Worm (Caenorhabditis elegans): Measurements from ENCODE around the gene sos-1.
"Not testable (repeated sequence)": the region's sequence is repeated elsewhere in the genome, so short reads cannot be mapped to it uniquely, and the experiment has no call there.

sos-1 gene

DNA sequence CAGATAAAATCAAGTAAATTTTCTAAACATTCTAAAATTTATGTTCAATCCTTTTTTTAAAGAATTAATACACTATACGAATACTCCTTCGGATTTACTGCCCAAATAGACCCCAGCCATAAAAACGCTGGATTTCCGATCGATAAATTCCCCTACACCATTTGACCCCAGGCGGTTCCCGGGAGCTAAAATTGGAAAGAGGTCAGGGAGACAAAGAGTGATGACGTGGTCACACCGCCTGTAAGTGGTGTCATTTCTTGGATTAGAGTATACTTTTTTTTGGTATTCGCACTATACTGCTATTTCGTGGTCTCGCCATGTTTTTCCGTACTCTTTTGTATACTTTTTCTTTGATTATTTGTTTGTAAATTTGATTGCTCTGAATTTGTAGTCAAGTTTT lies 61.2 kb downstream of the sos-1 start:
- no peak for TF ChIP-seq flt-1 (GFP tag; IDR thresholded peaks at IDR 0.05)
- TF ChIP-seq ama-1 (optimal IDR thresholded peaks at IDR 0.05), result no peak
- no peak for TF ChIP-seq hnd-1 (tag; optimal IDR thresholded peaks at IDR 0.05)
- TF ChIP-seq pes-1 (GFP tag; IDR thresholded peaks at IDR 0.05), result no peak
- no peak for TF ChIP-seq aly-1 (tag; optimal IDR thresholded peaks at IDR 0.05)
- TF ChIP-seq scrt-1 (GFP tag; IDR thresholded peaks at IDR 0.05), result no peak
- TF ChIP-seq tra-4 (tag; optimal IDR thresholded peaks at IDR 0.05), result no peak
- no peak for TF ChIP-seq F13C5.2 (tag; optimal IDR thresholded peaks at IDR 0.05)
- TF ChIP-seq B0310.2 (tag; optimal IDR thresholded peaks at IDR 0.05), result no peak
- no peak for TF ChIP-seq ceh-36 (tag; optimal IDR thresholded peaks at IDR 0.05)

DNA sequence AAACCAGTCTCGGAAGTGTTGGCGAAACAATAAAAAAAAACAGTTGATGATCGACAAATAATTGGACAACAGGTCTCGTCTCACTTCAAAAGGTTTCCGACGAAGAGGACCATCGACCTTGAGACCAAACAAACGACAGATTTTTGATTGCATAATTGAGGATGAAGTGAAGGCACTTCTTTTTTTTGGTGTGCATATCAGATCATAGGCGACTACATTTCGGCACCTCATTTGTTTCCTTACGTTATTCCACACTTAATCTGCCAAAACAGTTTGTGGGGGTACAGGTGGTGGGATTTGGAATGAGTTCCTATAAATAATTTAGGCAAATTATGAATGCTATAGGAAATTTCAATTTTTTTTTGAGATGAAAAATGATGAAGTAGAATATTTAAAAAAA lies 62.5 kb downstream of the sos-1 start:
- TF ChIP-seq tbx-11 (GFP tag; IDR thresholded peaks at IDR 0.05) (no peak), flt-1 (GFP tag; IDR thresholded peaks at IDR 0.05) (no peak), hnd-1 (tag; optimal IDR thresholded peaks at IDR 0.05) (no peak), scrt-1 (GFP tag; IDR thresholded peaks at IDR 0.05) (no peak), aly-1 (tag; optimal IDR thresholded peaks at IDR 0.05) (no peak), tra-4 (tag; optimal IDR thresholded peaks at IDR 0.05) (no peak), hmbx-1 (tag; optimal IDR thresholded peaks at IDR 0.05) (no peak)

DNA sequence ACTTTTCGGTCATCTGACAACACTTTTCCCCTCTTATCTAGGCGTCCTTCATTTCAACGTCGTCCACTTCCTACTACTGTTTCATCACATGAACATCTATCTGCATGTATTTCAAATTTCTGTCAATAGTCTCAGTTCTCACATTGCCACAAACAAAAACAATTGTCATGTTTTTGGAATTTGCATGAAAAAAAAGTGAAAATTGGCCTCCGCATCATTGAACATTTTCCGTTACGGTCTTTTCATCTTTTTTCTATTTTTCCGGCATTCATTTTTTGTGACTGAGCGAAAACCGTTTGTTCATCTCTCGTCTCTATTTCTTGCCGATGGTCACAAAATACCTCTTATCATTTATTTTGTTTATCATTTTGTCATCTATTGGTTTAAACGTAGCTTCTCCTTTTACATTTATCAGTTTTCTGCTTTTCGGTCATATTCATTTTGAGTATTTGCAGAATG lies 66.0 kb downstream of the sos-1 start, which contains the start of gene exc-15:
Gene exc-15 (plus strand): TSS at position 411 of the 459 bp plus-strand sequence.
- TF ChIP-seq pes-1 (GFP tag; IDR thresholded peaks at IDR 0.05) (no peak), ets-7 (tag; optimal IDR thresholded peaks at IDR 0.05) (no peak), hmbx-1 (tag; optimal IDR thresholded peaks at IDR 0.05) (no peak), ceh-36 (tag; optimal IDR thresholded peaks at IDR 0.05) (no peak), tbx-11 (GFP tag; IDR thresholded peaks at IDR 0.05) (no peak), aly-1 (tag; optimal IDR thresholded peaks at IDR 0.05) (no peak), flt-1 (GFP tag; IDR thresholded peaks at IDR 0.05) (no peak), F13C5.2 (tag; optimal IDR thresholded peaks at IDR 0.05) (no peak), hnd-1 (tag; optimal IDR thresholded peaks at IDR 0.05) (no peak), tbx-37 (GFP tag; conservative IDR thresholded peaks at IDR 0.05) (no peak), ceh-13 (GFP tag; optimal IDR thresholded peaks at IDR 0.05) (no peak), scrt-1 (GFP tag; IDR thresholded peaks at IDR 0.05) (no peak), tra-4 (tag; optimal IDR thresholded peaks at IDR 0.05) (no peak), sea-1 (GFP tag; conservative IDR thresholded peaks at IDR 0.05) (no peak), ama-1 (optimal IDR thresholded peaks at IDR 0.05) (no peak), hmg-4 (GFP tag; optimal IDR thresholded peaks at IDR 0.05) (no peak), B0310.2 (tag; optimal IDR thresholded peaks at IDR 0.05) (no peak)

DNA sequence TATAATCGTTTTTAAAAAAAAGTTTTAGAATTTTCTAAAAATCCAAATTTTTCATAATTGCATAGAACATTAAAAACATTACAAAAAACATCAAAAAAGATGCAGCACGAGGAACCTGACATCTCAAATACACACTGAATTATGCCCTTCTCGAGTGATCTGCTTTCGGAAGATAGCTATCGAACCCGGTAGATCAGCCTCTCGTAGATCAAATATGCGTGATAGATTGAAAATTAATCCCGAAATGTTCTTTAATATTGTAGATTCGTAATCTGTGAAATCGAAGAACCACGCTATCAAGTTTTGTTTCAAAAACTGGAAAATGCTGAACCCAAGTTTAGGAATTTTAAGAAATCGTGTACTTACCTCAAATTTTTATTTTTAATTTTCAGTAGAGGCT lies 67.3 kb downstream of the sos-1 start:
- TF ChIP-seq B0310.2 (tag; optimal IDR thresholded peaks at IDR 0.05), result no peak
- no peak for TF ChIP-seq ama-1 (optimal IDR thresholded peaks at IDR 0.05)
- no peak for TF ChIP-seq flt-1 (GFP tag; IDR thresholded peaks at IDR 0.05)

DNA sequence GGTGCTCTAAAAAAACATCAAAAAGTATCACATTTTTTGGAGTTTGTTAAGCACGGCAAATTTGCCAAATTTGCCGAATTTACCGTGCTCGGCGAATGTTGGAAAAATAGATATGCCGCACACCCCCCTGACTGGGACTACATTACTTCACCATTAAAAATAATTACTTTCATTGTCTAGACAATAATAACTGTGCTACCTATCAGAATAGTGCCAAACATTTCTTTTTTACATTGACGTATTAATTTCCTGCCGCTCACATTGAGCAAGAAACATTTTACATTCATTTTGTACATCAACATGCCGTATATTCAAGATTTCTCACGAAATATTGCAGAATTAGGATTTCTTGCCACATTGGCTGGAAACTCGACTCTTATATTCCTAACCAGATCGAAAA lies 74.5 kb downstream of the sos-1 start, which contains the start of gene str-35:
Gene str-35 (plus strand): TSS at position 301 of the 400 bp plus-strand sequence.
- TF ChIP-seq hmbx-1 (tag; optimal IDR thresholded peaks at IDR 0.05); sea-1 (GFP tag; conservative IDR thresholded peaks at IDR 0.05); pes-1 (GFP tag; IDR thresholded peaks at IDR 0.05): not testable (repeated sequence)

DNA sequence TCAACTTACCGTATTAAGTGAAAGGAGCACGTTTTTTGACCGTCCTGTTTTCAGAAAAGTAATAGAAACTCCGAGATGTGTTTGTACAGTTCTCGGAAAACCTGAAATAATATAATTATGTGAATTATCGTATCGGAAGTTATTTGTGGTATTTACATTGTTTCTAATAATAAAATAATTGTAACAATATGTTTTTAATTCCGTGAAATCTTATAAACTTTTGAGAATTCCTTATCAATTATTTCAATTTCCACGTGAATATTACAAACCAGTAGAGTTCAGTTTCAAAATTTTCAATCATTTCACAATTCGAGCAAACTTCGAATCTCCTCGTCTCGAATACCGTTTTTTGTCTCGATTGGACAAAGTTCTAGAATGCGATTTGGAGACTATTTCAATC lies 78.0 kb downstream of the sos-1 start, which contains the start of gene T08H10.3:
Gene T08H10.3 (plus strand): TSS at position 301 of the 400 bp plus-strand sequence.
- no peak for TF ChIP-seq hmbx-1 (tag; optimal IDR thresholded peaks at IDR 0.05)
- TF ChIP-seq hnd-1 (tag; optimal IDR thresholded peaks at IDR 0.05), result no peak
- no peak for TF ChIP-seq hmg-4 (GFP tag; optimal IDR thresholded peaks at IDR 0.05)
- TF ChIP-seq aly-1 (tag; optimal IDR thresholded peaks at IDR 0.05), result no peak

Data from whole organism, early embryonic.